Worm (Caenorhabditis elegans): Measurements from ENCODE around the gene srd-48.

- TF ChIP-seq fkh-6 (tag; optimal IDR thresholded peaks at IDR 0.05) (no peak), nhr-11 (tag; optimal IDR thresholded peaks at IDR 0.05) (no peak), nfya-1 (tag; optimal IDR thresholded peaks at IDR 0.05) (no peak), ceh-34 (tag; optimal IDR thresholded peaks at IDR 0.05) (no peak), C08G9.2 (tag; optimal IDR thresholded peaks at IDR 0.05) (no peak), ceh-45 (GFP tag; IDR thresholded peaks at IDR 0.05) (no peak), eyg-1 (tag; optimal IDR thresholded peaks at IDR 0.05) (no peak), pha-4 (tag; optimal IDR thresholded peaks at IDR 0.05) (no peak)
Measured at ce11 chrX:12350207-12350606, 14.3 kb downstream of the srd-48 start, which contains the start of gene F42F12.3.

Measured in whole organism, late embryonic.